Fruit fly (Drosophila melanogaster) Kc167 (cell line): ENCODE data around the gene CG9518.

Experiments used
- Myc ChIP-seq: fragments of >200 bp; optimal IDR thresholded peaks from 2 replicates; lab custom pipeline; 2017; ENCODE audit warnings: missing external identifiers
- h ChIP-seq: fragments of >200 bp; optimal IDR thresholded peaks from 3 replicates; lab custom pipeline; 2018; ENCODE audit warnings: missing external identifiers
- psq ChIP-seq: fragments of >200 bp; optimal IDR thresholded peaks from 2 replicates; lab custom pipeline; 2017; ENCODE audit warnings: missing external identifiers

DNA sequence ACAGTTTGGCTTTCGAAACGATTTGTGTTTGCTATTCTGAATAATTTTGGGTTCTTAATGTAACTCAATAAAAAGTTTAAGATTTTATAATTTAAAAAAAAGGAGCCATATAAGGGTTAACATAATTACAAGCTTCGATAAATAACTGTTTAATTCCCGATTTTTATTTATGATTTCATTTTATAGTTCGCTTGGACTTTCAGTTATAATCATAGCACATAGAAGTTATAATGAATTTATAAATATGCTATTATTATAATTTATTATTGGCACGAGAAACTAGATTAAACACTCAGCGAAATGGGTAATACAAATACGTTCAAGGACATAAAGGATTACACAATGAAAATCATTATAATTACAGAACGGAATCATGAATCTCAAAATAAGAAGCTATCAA, 34.6 kb downstream of the CG9518 start, which contains the start of gene CG14410:
- TF ChIP-seq Myc (no peak), psq (lab: Kevin White, UChicago) (no peak), h (lab: Kevin White, UChicago) (no peak)
